Fruit fly (Drosophila melanogaster) whole organism, embryonic: ENCODE results near the gene CG6443.

ENCODE experiments used
- Atf3 ChIP-seq: fragments of 200-800 bp; sonication (Bioruptor generic); optimal IDR thresholded peaks from 3 replicates; lab custom pipeline; 2016; ENCODE audit warnings: missing biosample characterization, missing genetic modification characterization
- Atf6 ChIP-seq: fragments of 200-800 bp; sonication (Bioruptor generic); IDR thresholded peaks from 2 replicates; pipeline ENCODE4 v1.3.6; 2022; ENCODE audit warnings: missing biosample characterization, missing genetic modification characterization
- Awh ChIP-seq: fragments of 200-800 bp; sonication (Bioruptor generic); IDR thresholded peaks from 2 replicates; pipeline ENCODE4, ENCODE4 v1.3.6; 2022; ENCODE audit warnings: missing biosample characterization, missing genetic modification characterization
- CG10267 ChIP-seq: fragments of 200-800 bp; sonication (Bioruptor generic); optimal IDR thresholded peaks from 2 replicates; lab custom pipeline; 2018; ENCODE audit warnings: missing biosample characterization, mild to moderate bottlenecking, missing genetic modification characterization, moderate library complexity
- CG10565 ChIP-seq: fragments of 200-800 bp; sonication (Bioruptor generic); optimal IDR thresholded peaks from 3 replicates; lab custom pipeline; 2016; ENCODE audit warnings: missing biosample characterization, mild to moderate bottlenecking, missing genetic modification characterization
- CG12071 ChIP-seq: fragments of 200-800 bp; sonication (Bioruptor generic); optimal IDR thresholded peaks from 3 replicates; lab custom pipeline; 2018; ENCODE audit warnings: missing biosample characterization, mild to moderate bottlenecking, missing genetic modification characterization
- CG12391 ChIP-seq: fragments of 200-800 bp; sonication (Bioruptor generic); optimal IDR thresholded peaks from 3 replicates; lab custom pipeline; 2018; ENCODE audit warnings: missing biosample characterization, mild to moderate bottlenecking, missing genetic modification characterization, moderate library complexity
- CG13296 ChIP-seq: fragments of 200-800 bp; sonication (Bioruptor generic); optimal IDR thresholded peaks from 3 replicates; lab custom pipeline; 2018; ENCODE audit warnings: missing biosample characterization, mild to moderate bottlenecking, missing genetic modification characterization
- CG13624 ChIP-seq: fragments of 200-800 bp; sonication (Bioruptor generic); optimal IDR thresholded peaks from 2 replicates; lab custom pipeline; 2016; ENCODE audit warnings: missing biosample characterization, missing genetic modification characterization
- CG13894 ChIP-seq: fragments of 200-800 bp; sonication (Bioruptor generic); optimal IDR thresholded peaks from 3 replicates; lab custom pipeline; 2018; ENCODE audit warnings: missing biosample characterization, mild to moderate bottlenecking, missing genetic modification characterization, moderate library complexity
- CG14050 ChIP-seq: fragments of 200-800 bp; sonication (Bioruptor generic); IDR thresholded peaks from 3 replicates; pipeline ENCODE4 v1.3.6; 2022; ENCODE audit warnings: missing biosample characterization, missing genetic modification characterization
- CG14667 ChIP-seq: fragments of 200-800 bp; sonication (Bioruptor generic); IDR thresholded peaks from 2 replicates; pipeline ENCODE4 v1.3.6; 2022; ENCODE audit warnings: missing biosample characterization, missing genetic modification characterization
- CG15011 ChIP-seq: fragments of 200-800 bp; sonication (Bioruptor generic); optimal IDR thresholded peaks from 3 replicates; lab custom pipeline; 2018; ENCODE audit warnings: missing biosample characterization, mild to moderate bottlenecking, missing genetic modification characterization
- CG15073 ChIP-seq: fragments of 200-800 bp; sonication (Bioruptor generic); optimal IDR thresholded peaks from 2 replicates; lab custom pipeline; 2016; ENCODE audit warnings: missing biosample characterization, missing genetic modification characterization
- CG15514 ChIP-seq: fragments of 200-800 bp; sonication (Bioruptor generic); optimal IDR thresholded peaks from 3 replicates; lab custom pipeline; 2017; ENCODE audit warnings: missing biosample characterization, missing genetic modification characterization, mild to moderate bottlenecking, moderate library complexity, missing genetic modification reagents
- CG1602 ChIP-seq: fragments of 200-800 bp; sonication (Bioruptor generic); optimal IDR thresholded peaks from 3 replicates; lab custom pipeline; 2016; ENCODE audit warnings: missing biosample characterization, missing genetic modification characterization
- CG1603 ChIP-seq: fragments of 200-800 bp; sonication (Bioruptor generic); optimal IDR thresholded peaks from 2 replicates; lab custom pipeline; 2019; ENCODE audit warnings: missing biosample characterization, mild to moderate bottlenecking, missing genetic modification characterization, moderate library complexity
- CG2120 ChIP-seq: fragments of 200-800 bp; sonication (Bioruptor generic); optimal IDR thresholded peaks from 3 replicates; lab custom pipeline; 2016; ENCODE audit warnings: missing biosample characterization, missing genetic modification characterization
- CG30431 ChIP-seq: fragments of 200-800 bp; sonication (Bioruptor generic); optimal IDR thresholded peaks from 2 replicates; lab custom pipeline; 2017; ENCODE audit warnings: missing biosample characterization, missing genetic modification characterization
- CG31365 ChIP-seq: fragments of 200-800 bp; sonication (Bioruptor generic); optimal IDR thresholded peaks from 2 replicates; lab custom pipeline; 2018; ENCODE audit warnings: missing biosample characterization, mild to moderate bottlenecking, missing genetic modification characterization
- CG31441 ChIP-seq: fragments of 200-800 bp; sonication (Bioruptor generic); IDR thresholded peaks from 2 replicates; pipeline ENCODE4 v1.3.6; 2022; ENCODE audit warnings: missing biosample characterization, missing genetic modification characterization
- CG4328 ChIP-seq: fragments of 200-800 bp; sonication (Bioruptor generic); optimal IDR thresholded peaks from 3 replicates; lab custom pipeline; 2017; ENCODE audit warnings: missing biosample characterization, missing genetic modification reagents, missing genetic modification characterization
- CG43689 ChIP-seq: fragments of 200-800 bp; sonication (Bioruptor generic); IDR thresholded peaks from 2 replicates; pipeline ENCODE4 v1.3.6; 2022; ENCODE audit warnings: missing biosample characterization, missing genetic modification characterization
- CG8765 ChIP-seq: fragments of 200-800 bp; sonication (Bioruptor generic); IDR thresholded peaks from 2 replicates; pipeline ENCODE4 v1.3.6; 2022; ENCODE audit warnings: missing biosample characterization, missing genetic modification characterization
- Dll ChIP-seq: fragments of 200-800 bp; sonication (Bioruptor generic); IDR thresholded peaks from 4 replicates; pipeline ENCODE4 v1.3.6; 2022; ENCODE audit warnings: missing biosample characterization, missing genetic modification characterization; ENCODE audit not compliant: partially characterized antibody
- ERR ChIP-seq: fragments of 200-800 bp; sonication (Bioruptor generic); optimal IDR thresholded peaks from 2 replicates; lab custom pipeline; 2016; ENCODE audit warnings: missing biosample characterization, missing genetic modification characterization
- H2.0 ChIP-seq: fragments of 200-800 bp; sonication (Bioruptor generic); IDR thresholded peaks from 2 replicates; pipeline ENCODE4 v1.3.6; 2022; ENCODE audit warnings: missing biosample characterization, missing genetic modification characterization
- HLH4C ChIP-seq: fragments of 200-800 bp; sonication (Bioruptor generic); IDR thresholded peaks from 3 replicates; pipeline ENCODE4 v1.3.6; 2022; ENCODE audit warnings: missing biosample characterization, missing genetic modification characterization; ENCODE audit not compliant: partially characterized antibody
- Kr ChIP-seq: fragments of 200-800 bp; sonication (Bioruptor generic); optimal IDR thresholded peaks from 2 replicates; lab custom pipeline; 2017; ENCODE audit warnings: missing biosample characterization, mild to moderate bottlenecking, missing genetic modification characterization
- Lhr ChIP-seq: fragments of 200-800 bp; sonication (Bioruptor generic); optimal IDR thresholded peaks from 3 replicates; lab custom pipeline; 2017; ENCODE audit warnings: mild to moderate bottlenecking, missing biosample characterization, missing genetic modification reagents, missing genetic modification characterization
- MBD-R2 ChIP-seq: fragments of 200-800 bp; sonication (Bioruptor generic); IDR thresholded peaks from 2 replicates; pipeline ENCODE4 v1.3.6; 2022; ENCODE audit warnings: missing biosample characterization, missing genetic modification characterization
- MESR4 ChIP-seq: fragments of 200-800 bp; sonication (Bioruptor generic); optimal IDR thresholded peaks from 2 replicates; lab custom pipeline; 2018; ENCODE audit warnings: missing biosample characterization, mild to moderate bottlenecking, missing genetic modification characterization, moderate library complexity
- MTF-1 ChIP-seq: fragments of 200-800 bp; sonication (Bioruptor generic); optimal IDR thresholded peaks from 2 replicates; lab custom pipeline; 2018; ENCODE audit warnings: missing biosample characterization, mild to moderate bottlenecking, missing genetic modification characterization, borderline replicate concordance
- Max ChIP-seq: fragments of 200-800 bp; sonication (Bioruptor generic); optimal IDR thresholded peaks from 2 replicates; lab custom pipeline; 2016; ENCODE audit warnings: missing biosample characterization, mild to moderate bottlenecking, missing genetic modification characterization
- Ptx1 ChIP-seq: fragments of 200-800 bp; sonication (Bioruptor generic); IDR thresholded peaks from 2 replicates; pipeline ENCODE4 v1.3.6; 2022; ENCODE audit warnings: missing biosample characterization, missing genetic modification characterization
- Side ChIP-seq: fragments of 200-800 bp; sonication (Bioruptor generic); optimal IDR thresholded peaks from 2 replicates; lab custom pipeline; 2016; ENCODE audit warnings: missing biosample characterization, missing genetic modification characterization
- Tbp ChIP-seq: fragments of >200 bp; optimal IDR thresholded peaks from 2 replicates; lab custom pipeline; 2018; ENCODE audit warnings: missing biosample characterization, missing genetic modification characterization
- ap ChIP-seq: fragments of 200-800 bp; sonication (Bioruptor generic); IDR thresholded peaks from 2 replicates; pipeline ENCODE4 v1.3.6; 2022; ENCODE audit warnings: missing biosample characterization, missing genetic modification characterization
- ara ChIP-seq: fragments of 200-800 bp; sonication (Bioruptor generic); IDR thresholded peaks from 2 replicates; pipeline ENCODE4 v1.3.6; 2022; ENCODE audit warnings: missing biosample characterization, missing genetic modification characterization
- bab2 ChIP-seq: fragments of 200-800 bp; sonication (Bioruptor generic); optimal IDR thresholded peaks from 2 replicates; lab custom pipeline; 2016; ENCODE audit warnings: missing biosample characterization, missing genetic modification characterization
- ci ChIP-seq: fragments of 200-800 bp; sonication (Bioruptor generic); IDR thresholded peaks from 3 replicates; pipeline ENCODE4 v1.3.6; 2022; ENCODE audit warnings: missing biosample characterization, missing genetic modification characterization
- crp ChIP-seq, 2 experiments: fragments of 200-800 bp; sonication (Bioruptor generic); optimal IDR thresholded peaks; 2 replicates in 1 of 2; 3 replicates in 1 of 2; lab custom pipeline; 2017; ENCODE audit warnings: missing biosample characterization in 2 of 2, missing genetic modification characterization in 2 of 2, mild to moderate bottlenecking in 1 of 2, moderate library complexity in 1 of 2
- fd3F ChIP-seq: fragments of 200-800 bp; sonication (Bioruptor generic); optimal IDR thresholded peaks from 2 replicates; lab custom pipeline; 2018; ENCODE audit warnings: missing biosample characterization, mild to moderate bottlenecking, missing genetic modification characterization, moderate library complexity
- fd96Cb ChIP-seq: fragments of 200-800 bp; sonication (Bioruptor generic); optimal IDR thresholded peaks from 2 replicates; lab custom pipeline; 2018; ENCODE audit warnings: missing biosample characterization, mild to moderate bottlenecking, missing genetic modification characterization, moderate library complexity
- jumu ChIP-seq: fragments of 200-800 bp; sonication (Bioruptor generic); optimal IDR thresholded peaks from 3 replicates; lab custom pipeline; 2016; ENCODE audit warnings: missing biosample characterization, missing genetic modification characterization
- kay ChIP-seq: fragments of 200-800 bp; sonication (Bioruptor generic); optimal IDR thresholded peaks from 2 replicates; lab custom pipeline; 2016; ENCODE audit warnings: missing biosample characterization, missing genetic modification characterization
- lmd ChIP-seq: fragments of 200-800 bp; sonication (Bioruptor generic); IDR thresholded peaks from 2 replicates; pipeline ENCODE4 v1.3.6; 2022; ENCODE audit warnings: missing biosample characterization, missing genetic modification characterization
- nau ChIP-seq: fragments of 200-800 bp; sonication (Bioruptor generic); optimal IDR thresholded peaks from 3 replicates; lab custom pipeline; 2017; ENCODE audit warnings: missing biosample characterization, mild to moderate bottlenecking, missing genetic modification characterization, missing genetic modification reagents
- pb ChIP-seq: fragments of 200-800 bp; sonication (Bioruptor generic); optimal IDR thresholded peaks from 3 replicates; lab custom pipeline; 2016; ENCODE audit warnings: missing biosample characterization, missing genetic modification characterization
- run ChIP-seq: fragments of 200-800 bp; sonication (Bioruptor generic); optimal IDR thresholded peaks from 3 replicates; lab custom pipeline; 2018; ENCODE audit warnings: missing biosample characterization, mild to moderate bottlenecking, missing genetic modification characterization
- sens ChIP-seq: fragments of 200-800 bp; sonication (Bioruptor generic); peaks from one replicate; lab custom pipeline; 2016; ENCODE audit warnings: missing biosample characterization, missing genetic modification characterization
- sisA ChIP-seq: fragments of 200-800 bp; sonication (Bioruptor generic); IDR thresholded peaks from 2 replicates; pipeline ENCODE4 v1.3.6; 2022; ENCODE audit warnings: missing biosample characterization, missing genetic modification characterization

CG6443 gene

DNA sequence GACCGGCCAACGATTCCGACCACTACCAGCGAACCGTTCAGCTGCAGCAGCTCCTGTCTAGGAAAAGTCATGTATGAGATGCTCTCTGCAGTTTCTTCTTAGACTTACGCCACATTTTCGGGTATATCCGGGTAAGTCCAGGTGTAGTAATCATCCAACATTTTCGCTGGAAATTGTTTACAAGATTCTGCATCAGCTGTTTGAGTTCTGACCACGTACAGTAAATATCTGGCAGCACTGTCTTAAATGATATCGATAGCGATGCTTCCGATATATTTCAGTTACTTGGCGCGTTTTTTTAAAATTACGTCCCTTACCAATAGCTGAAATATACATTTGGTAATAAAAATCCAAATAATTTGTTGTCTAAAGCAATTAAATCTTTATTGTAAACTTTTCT lies 14.9 kb downstream of the CG6443 start, which contains the start of gene CG6729 (continued):
- no peak for TF ChIP-seq fd3F (GFP tag; lab: Kevin White, UChicago)
- no peak for TF ChIP-seq nau
- no peak for TF ChIP-seq Atf3 (GFP tag; lab: Kevin White, UChicago)
- TF ChIP-seq Side (GFP tag; lab: Kevin White, UChicago): no peak
- TF ChIP-seq fd96Cb (tag; lab: Kevin White, UChicago): no peak
- no peak for TF ChIP-seq CG13894 (tag; lab: Kevin White, UChicago)
- TF ChIP-seq CG30431 (GFP tag; lab: Kevin White, UChicago): no peak
- no peak for TF ChIP-seq jumu (GFP tag; lab: Kevin White, UChicago)
- TF ChIP-seq CG14667 (GFP tag; lab: Robert Waterston, UW): no peak
- peak; percentile 43 for TF ChIP-seq MESR4 (GFP tag; lab: Kevin White, UChicago)
- TF ChIP-seq CG2120 (GFP tag; lab: Kevin White, UChicago): no peak
- TF ChIP-seq Dll (GFP tag; lab: Robert Waterston, UW): peak; percentile 79
- TF ChIP-seq kay (GFP tag; lab: Kevin White, UChicago): no peak
- no peak for TF ChIP-seq CG4328 (GFP tag; lab: Kevin White, UChicago)
- TF ChIP-seq CG8765 (GFP tag; lab: Robert Waterston, UW): no peak
- no peak for TF ChIP-seq sisA (GFP tag; lab: Robert Waterston, UW)
- no peak for TF ChIP-seq lmd
- no peak for TF ChIP-seq H2.0 (GFP tag; lab: Robert Waterston, UW)
- no peak for TF ChIP-seq CG1602 (GFP tag; lab: Kevin White, UChicago)
- TF ChIP-seq CG15073 (GFP tag; lab: Kevin White, UChicago): no peak
- no peak for TF ChIP-seq CG43689 (GFP tag; lab: Robert Waterston, UW)
- no peak for TF ChIP-seq Awh (GFP tag; lab: Robert Waterston, UW)
- TF ChIP-seq CG15514 (GFP tag; lab: Kevin White, UChicago): peak; percentile 57
- TF ChIP-seq CG1603 (tag; lab: Kevin White, UChicago): no peak
- TF ChIP-seq Ptx1 (GFP tag; lab: Robert Waterston, UW): no peak
- no peak for TF ChIP-seq CG10267 (tag; lab: Kevin White, UChicago)
- no peak for TF ChIP-seq CG10565
- no peak for TF ChIP-seq CG31441 (GFP tag; lab: Robert Waterston, UW)
- no peak for TF ChIP-seq ERR (GFP tag; lab: Kevin White, UChicago)
- TF ChIP-seq Max (GFP tag; lab: Kevin White, UChicago): no peak
- no peak for TF ChIP-seq CG31365
- TF ChIP-seq CG14050 (GFP tag; lab: Robert Waterston, UW): no peak
- peak; percentile 75 to 94 for TF ChIP-seq crp (GFP tag; optimal IDR thresholded peaks at IDR 0.05; lab: Kevin White, UChicago)
- peak; percentile 87 for TF ChIP-seq MBD-R2
- TF ChIP-seq ap: no peak
- peak; percentile 65 for TF ChIP-seq HLH4C (GFP tag; lab: Robert Waterston, UW)
- TF ChIP-seq bab2 (GFP tag; lab: Kevin White, UChicago): no peak
- no peak for TF ChIP-seq Kr (GFP tag; lab: Kevin White, UChicago)
- TF ChIP-seq Lhr: no peak
- TF ChIP-seq MTF-1 (GFP tag; lab: Kevin White, UChicago): no peak
- TF ChIP-seq pb: no peak
- no peak for TF ChIP-seq Atf6 (GFP tag; lab: Robert Waterston, UW)
- TF ChIP-seq CG12071: no peak
- TF ChIP-seq Tbp (GFP tag; lab: Kevin White, UChicago): no peak
- TF ChIP-seq CG13296 (GFP tag; lab: Kevin White, UChicago): no peak
- no peak for TF ChIP-seq CG15011 (GFP tag; lab: Kevin White, UChicago)
- TF ChIP-seq CG13624 (GFP tag; lab: Kevin White, UChicago): no peak
- TF ChIP-seq sens (GFP tag; lab: Kevin White, UChicago): peak; percentile 67
- no peak for TF ChIP-seq ara (GFP tag; lab: Robert Waterston, UW)
- TF ChIP-seq run (tag; lab: Kevin White, UChicago): no peak
- no peak for TF ChIP-seq ci (GFP tag; lab: Robert Waterston, UW)
- TF ChIP-seq CG12391: no peak
